Worm (Caenorhabditis elegans) whole organism, L4/young adult: ENCODE data around the gene gpla-1.

ENCODE experiments used
- W03F9.2 ChIP-seq: fragments of 150-350 bp; optimal IDR thresholded peaks from 2 replicates; lab custom pipeline; 2014; ENCODE audit warnings: missing biosample characterization, missing genetic modification characterization
- dao-5 ChIP-seq: sonication (generic microtip); optimal IDR thresholded peaks from 2 replicates; lab custom pipeline; 2016; ENCODE audit warnings: missing genotype, missing genetic modification characterization, moderate library complexity, missing compliant biosample characterization
- him-1 ChIP-seq: sonication (generic microtip); optimal IDR thresholded peaks from 2 replicates; lab custom pipeline; 2016; ENCODE audit warnings: missing genotype, missing genetic modification reagents, missing genetic modification characterization, missing compliant biosample characterization

Gene gpla-1

DNA sequence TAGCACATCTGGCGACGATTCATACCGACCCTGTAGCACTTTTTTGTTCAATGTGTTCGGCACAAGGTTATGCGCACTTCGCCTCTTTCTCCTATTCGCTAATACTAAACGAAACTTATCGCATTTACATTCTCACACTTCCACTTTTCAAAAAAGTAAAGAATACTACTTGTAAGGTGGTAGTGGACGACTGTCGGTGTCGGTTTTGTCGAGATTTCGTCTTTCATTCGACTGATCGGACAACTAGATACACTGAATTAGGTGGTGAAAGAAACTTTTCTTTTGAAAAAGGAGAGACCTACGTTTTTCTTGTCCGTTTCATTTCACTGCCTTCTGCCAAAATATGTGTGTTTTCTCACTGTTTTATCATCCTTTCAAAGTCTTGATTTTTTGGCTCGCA, 40.0 kb downstream of the gpla-1 start:
- TF ChIP-seq him-1: no peak
- no peak for TF ChIP-seq W03F9.2
- no peak for TF ChIP-seq dao-5 (tag; lab: Kevin White, UChicago)

DNA sequence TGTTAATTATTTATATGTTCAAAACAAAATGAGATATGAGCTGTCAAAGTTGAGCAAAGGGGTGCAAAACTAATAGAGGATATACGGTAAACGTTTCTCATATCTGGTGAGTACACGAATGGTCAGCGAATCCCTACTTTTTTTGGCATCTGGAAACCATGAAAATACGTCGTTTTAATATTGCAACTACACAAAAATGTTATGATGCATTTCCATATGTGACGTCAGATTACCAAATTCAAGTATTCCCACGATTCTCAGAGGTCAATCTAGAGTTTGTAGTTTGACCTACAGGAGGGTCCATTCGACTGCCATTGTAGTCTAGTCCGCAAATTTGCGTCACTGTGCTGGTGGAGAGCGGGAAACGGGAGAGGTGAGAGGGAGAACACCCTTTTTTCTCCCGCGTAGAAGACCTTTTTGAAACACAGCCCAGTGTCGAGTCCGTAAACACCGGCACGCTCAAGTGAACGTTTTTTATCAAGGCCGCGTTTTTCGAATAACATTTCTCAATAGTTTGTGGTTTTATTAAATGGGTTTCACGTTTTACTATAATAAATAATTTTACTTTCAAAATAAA, 41.2 kb downstream of the gpla-1 start:
- TF ChIP-seq him-1: no peak
- no peak for TF ChIP-seq dao-5 (tag; lab: Kevin White, UChicago)
- TF ChIP-seq W03F9.2: no peak

DNA sequence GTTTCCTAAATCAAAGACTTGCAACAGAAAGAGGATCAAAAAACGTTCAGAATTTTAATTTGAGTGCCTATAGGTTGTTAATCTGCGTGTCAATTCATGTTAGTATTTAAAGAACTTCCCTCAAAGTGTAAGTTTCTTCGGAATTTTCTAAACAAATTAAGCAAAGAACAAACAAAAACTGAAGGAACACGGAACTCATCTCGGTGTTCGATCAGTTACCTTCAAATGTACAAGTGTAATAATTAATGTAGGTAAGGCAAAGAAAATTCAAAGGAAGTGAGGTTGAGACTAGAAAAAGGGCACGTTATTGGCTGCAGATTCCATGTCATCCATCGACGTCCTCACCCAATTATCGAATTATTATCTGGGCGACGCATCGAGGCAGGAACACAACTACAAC, 43.6 kb downstream of the gpla-1 start, which contains the start of gene K12G11.6:
K12G11.6 (plus strand) TSS at position 357 of the 400 bp plus-strand sequence.
- no peak for TF ChIP-seq W03F9.2
- TF ChIP-seq dao-5 (tag; lab: Kevin White, UChicago): no peak
- TF ChIP-seq him-1: no peak

DNA sequence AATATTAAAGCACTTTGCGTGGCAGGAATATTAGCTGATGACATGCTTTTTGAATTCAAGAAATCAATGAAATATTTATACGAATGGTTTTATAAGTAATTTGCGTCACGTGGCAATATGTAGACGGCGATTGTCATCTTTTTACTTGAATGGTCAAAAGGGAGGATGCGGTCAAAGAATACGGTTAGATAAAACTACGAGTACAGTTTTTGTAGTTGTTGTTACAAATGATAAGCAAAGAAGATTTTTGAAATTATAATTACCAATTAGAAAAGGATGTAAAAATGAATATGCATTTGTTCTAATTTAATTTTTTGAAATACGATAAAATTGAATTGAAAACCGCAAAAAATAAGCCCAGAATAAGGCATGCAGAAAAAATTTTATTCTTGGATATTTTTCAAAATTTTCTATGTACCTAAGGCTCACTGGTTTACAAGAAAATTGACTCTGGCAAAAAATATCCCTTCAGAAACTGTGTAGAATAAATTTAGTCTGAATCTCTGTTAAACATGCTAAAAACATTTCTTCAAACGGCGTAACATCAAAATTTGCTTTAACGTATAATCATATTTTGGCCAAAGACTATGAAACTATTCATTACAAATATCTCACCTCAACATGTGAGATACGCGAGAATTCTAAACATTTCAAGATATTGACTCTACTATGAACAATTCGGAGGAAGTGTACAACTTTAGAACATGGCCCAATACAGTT, 46.3 kb downstream of the gpla-1 start, which contains the start of the genes sodh-2 and srx-76:
sodh-2 (minus strand) TSS at position 101 of the 720 bp plus-strand sequence.
srx-76 (plus strand) TSS at position 670 of the 720 bp plus-strand sequence.
- TF ChIP-seq W03F9.2 (no peak), dao-5 (tag; lab: Kevin White, UChicago) (no peak), him-1 (no peak)

DNA sequence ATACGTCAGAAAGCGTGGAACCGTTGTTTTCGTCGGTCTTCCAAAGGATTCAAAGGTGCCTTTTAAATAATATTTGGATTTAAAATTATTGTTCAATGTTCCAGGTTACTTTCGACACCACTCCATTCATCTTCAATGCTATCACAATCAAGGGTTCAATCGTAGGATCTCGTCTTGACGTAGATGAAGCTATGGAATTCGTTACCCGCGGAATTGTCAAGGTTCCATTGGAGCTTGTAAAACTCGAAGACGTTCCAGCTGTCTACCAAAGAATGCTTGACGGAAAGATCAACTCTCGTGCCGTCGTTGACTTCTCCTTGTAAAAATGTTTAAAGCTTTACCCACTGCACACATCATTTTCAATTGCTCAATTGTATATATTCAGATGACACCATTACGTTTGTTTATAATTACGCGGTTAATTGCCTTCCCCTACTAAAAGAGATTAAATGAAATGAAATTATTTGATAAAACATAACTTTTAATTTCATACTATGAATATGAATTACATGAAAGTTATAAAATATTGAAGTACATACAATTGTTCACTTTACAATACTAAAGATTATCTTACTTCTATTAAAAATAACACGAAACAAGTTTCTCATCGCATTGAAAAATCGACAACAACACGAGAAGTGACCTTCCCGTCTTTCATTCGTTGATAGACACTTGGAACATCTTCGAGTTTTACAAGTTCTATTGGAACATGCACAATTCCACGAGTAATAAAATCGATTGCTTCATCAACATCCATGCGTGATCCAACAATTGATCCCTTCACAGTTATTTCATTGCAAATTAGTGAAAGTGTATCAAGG, 48.3 kb downstream of the gpla-1 start:
- TF ChIP-seq dao-5 (tag; lab: Kevin White, UChicago) (no peak), W03F9.2 (no peak), him-1 (no peak)

DNA sequence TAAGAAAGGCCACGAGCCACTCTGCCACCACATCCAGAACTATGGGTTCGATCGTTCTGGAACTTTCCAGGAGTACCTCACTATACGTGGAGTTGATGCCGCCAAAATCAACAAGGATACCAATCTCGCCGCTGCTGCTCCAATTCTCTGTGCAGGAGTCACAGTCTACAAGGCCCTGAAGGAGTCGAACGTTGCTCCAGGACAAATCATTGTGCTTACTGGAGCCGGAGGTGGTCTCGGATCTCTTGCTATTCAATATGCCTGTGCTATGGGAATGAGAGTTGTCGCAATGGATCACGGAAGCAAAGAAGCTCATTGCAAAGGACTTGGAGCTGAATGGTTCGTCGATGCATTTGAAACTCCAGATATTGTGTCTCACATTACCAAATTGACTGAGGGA, 49.0 kb downstream of the gpla-1 start:
- TF ChIP-seq dao-5 (tag; lab: Kevin White, UChicago): no peak
- TF ChIP-seq him-1: no peak
- TF ChIP-seq W03F9.2: no peak

DNA sequence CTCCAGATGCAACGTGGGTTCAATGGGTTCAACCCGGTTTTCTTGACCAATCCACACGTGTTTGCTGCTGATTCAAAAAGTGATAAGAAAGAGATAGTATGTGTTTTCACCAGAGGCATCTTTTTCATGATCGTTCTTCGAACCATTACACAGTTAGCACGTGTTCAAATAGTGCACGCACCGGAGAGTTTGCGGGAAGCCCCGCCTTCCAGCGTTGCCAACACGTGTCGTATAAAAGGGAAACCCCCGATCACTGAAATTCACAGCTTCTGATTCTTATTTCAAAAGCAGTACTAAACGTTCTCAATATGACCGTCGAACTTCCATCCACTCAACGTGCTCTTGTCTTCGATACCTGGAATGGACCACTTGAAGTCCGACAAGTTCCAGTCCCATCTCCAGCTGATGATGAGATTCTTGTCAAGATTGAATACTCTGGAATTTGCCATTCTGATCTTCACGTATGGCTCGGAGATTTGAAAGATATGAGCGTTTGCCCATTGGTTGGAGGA, 49.6 kb downstream of the gpla-1 start, which contains the start of gene adh-1:
adh-1 (plus strand) TSS at position 261 of the 512 bp plus-strand sequence.
- TF ChIP-seq him-1 (no peak), W03F9.2 (no peak), dao-5 (tag; lab: Kevin White, UChicago) (no peak)
